Worm (Caenorhabditis elegans) whole organism, young adult: ENCODE measurements around the gene nspe-3.
A peak's percentile ranks its signal among the peaks of the same experiment; 100 is the strongest.

ENCODE experiments used
- F23B12.7 ChIP-seq: sonication (generic microtip); optimal IDR thresholded peaks from 2 replicates; lab custom pipeline; 2017; ENCODE audit warnings: missing genetic modification characterization, mild to moderate bottlenecking, missing compliant biosample characterization, antibody characterized with exemption, moderate library complexity; ENCODE audit not compliant: insufficient read depth
- F33H1.4 ChIP-seq: fragments of 200-800 bp; sonication (Bioruptor generic); IDR thresholded peaks from 2 replicates; pipeline ENCODE4 v1.3.6; 2022; ENCODE audit warnings: missing genetic modification reagents, missing genetic modification characterization, missing compliant biosample characterization
- F57A8.1 ChIP-seq: fragments of 200-800 bp; sonication (Bioruptor generic); optimal IDR thresholded peaks from 2 replicates; lab custom pipeline; 2018; ENCODE audit warnings: mild to moderate bottlenecking, missing genetic modification characterization, moderate library complexity, missing compliant biosample characterization
- K12H6.12 ChIP-seq: fragments of 200-800 bp; sonication (Bioruptor generic); optimal IDR thresholded peaks from 2 replicates; lab custom pipeline; 2018; ENCODE audit warnings: mild to moderate bottlenecking, missing genetic modification characterization, missing compliant biosample characterization
- T07F8.4 ChIP-seq: sonication (generic microtip); optimal IDR thresholded peaks from 2 replicates; lab custom pipeline; 2016; ENCODE audit warnings: mild to moderate bottlenecking, missing genetic modification characterization, moderate library complexity, missing compliant biosample characterization
- Y95B8A.8 ChIP-seq: fragments of 200-800 bp; sonication (Bioruptor generic); IDR thresholded peaks from 2 replicates; pipeline ENCODE4 v1.3.6; 2022; ENCODE audit warnings: missing genetic modification reagents, missing genetic modification characterization, missing compliant biosample characterization
- akir-1 ChIP-seq: fragments of 200-800 bp; sonication (Bioruptor generic); optimal IDR thresholded peaks from 2 replicates; lab custom pipeline; 2018; ENCODE audit warnings: mild to moderate bottlenecking, missing genetic modification characterization, moderate library complexity, missing compliant biosample characterization
- aptf-2 ChIP-seq: fragments of 200-800 bp; sonication (Bioruptor generic); conservative IDR thresholded peaks from 2 replicates; pipeline ENCODE4 v1.3.6; 2022; ENCODE audit warnings: missing genetic modification reagents, missing genetic modification characterization, missing compliant biosample characterization
- athp-1 ChIP-seq: sonication (generic microtip); optimal IDR thresholded peaks from 2 replicates; lab custom pipeline; 2017; ENCODE audit warnings: mild to moderate bottlenecking, missing genetic modification characterization, missing compliant biosample characterization
- attf-5 ChIP-seq: fragments of 200-800 bp; sonication (Bioruptor generic); optimal IDR thresholded peaks from 2 replicates; lab custom pipeline; 2018; ENCODE audit warnings: mild to moderate bottlenecking, missing genetic modification characterization, missing compliant biosample characterization
- cebp-2 ChIP-seq: fragments of 200-800 bp; sonication (Bioruptor generic); IDR thresholded peaks from 2 replicates; pipeline ENCODE4 v1.3.6; 2022; ENCODE audit warnings: missing genetic modification characterization, missing compliant biosample characterization
- ceh-100 ChIP-seq: fragments of 200-800 bp; sonication (Bioruptor generic); IDR thresholded peaks from 2 replicates; pipeline ENCODE4 v1.3.6; 2022; ENCODE audit warnings: missing genetic modification reagents, missing genetic modification characterization, missing compliant biosample characterization
- ceh-40 ChIP-seq: fragments of 200-800 bp; sonication (Bioruptor generic); IDR thresholded peaks from 2 replicates; pipeline ENCODE4 v1.3.6; 2022; ENCODE audit warnings: missing genetic modification characterization, missing compliant biosample characterization
- ceh-79 ChIP-seq: sonication (generic microtip); optimal IDR thresholded peaks from 2 replicates; lab custom pipeline; 2017; ENCODE audit warnings: mild to moderate bottlenecking, missing genetic modification characterization, missing compliant biosample characterization
- ceh-91 ChIP-seq: fragments of 200-800 bp; sonication (Bioruptor generic); IDR thresholded peaks from 2 replicates; pipeline ENCODE4 v1.3.6; 2022; ENCODE audit warnings: missing genetic modification reagents, missing genetic modification characterization, missing compliant biosample characterization
- dpl-1 ChIP-seq: fragments of 150-350 bp; optimal IDR thresholded peaks from 2 replicates; lab custom pipeline; 2014; ENCODE audit warnings: missing biosample characterization, missing genetic modification reagents, missing genetic modification characterization
- egrh-3 ChIP-seq: fragments of 200-800 bp; sonication (Bioruptor generic); IDR thresholded peaks from 2 replicates; pipeline ENCODE4 v1.3.6; 2022; ENCODE audit warnings: missing genetic modification reagents, missing genetic modification characterization, missing compliant biosample characterization
- hmg-1.2 ChIP-seq: fragments of 200-800 bp; sonication (Bioruptor generic); IDR thresholded peaks from 2 replicates; pipeline ENCODE4 v1.3.6; 2022; ENCODE audit warnings: missing genetic modification reagents, missing genetic modification characterization, missing compliant biosample characterization
- lag-1 ChIP-seq: fragments of 200-800 bp; sonication (Bioruptor generic); IDR thresholded peaks from 2 replicates; pipeline ENCODE4 v1.3.6; 2022; ENCODE audit warnings: missing genetic modification reagents, missing genetic modification characterization, missing compliant biosample characterization
- let-526 ChIP-seq: fragments of 200-800 bp; sonication (Bioruptor generic); IDR thresholded peaks from 2 replicates; pipeline ENCODE4 v1.3.6; 2022; ENCODE audit warnings: missing genetic modification reagents, missing genetic modification characterization, missing compliant biosample characterization
- lin-35 ChIP-seq, 3 experiments: fragments of 150-350 bp in 2 of 3; sonication (generic microtip) in 1 of 3; optimal IDR thresholded peaks; 2 replicates each; lab custom pipeline; 2014 to 2018; ENCODE audit warnings: missing biosample characterization in 3 of 3, missing genetic modification characterization in 3 of 3, missing genetic modification reagents in 3 of 3
- lir-1 ChIP-seq: fragments of 200-800 bp; sonication (Bioruptor generic); conservative IDR thresholded peaks from 2 replicates; pipeline ENCODE4 v1.3.6; 2022; ENCODE audit warnings: missing genetic modification reagents, missing genetic modification characterization, missing compliant biosample characterization
- madf-10 ChIP-seq: sonication (generic microtip); optimal IDR thresholded peaks from 2 replicates; lab custom pipeline; 2016; ENCODE audit warnings: mild to moderate bottlenecking, missing genetic modification characterization, missing compliant biosample characterization
- mxl-1 ChIP-seq: sonication (generic microtip); optimal IDR thresholded peaks from 2 replicates; lab custom pipeline; 2016; ENCODE audit warnings: missing genetic modification characterization, missing compliant biosample characterization
- nhr-179 ChIP-seq: sonication (generic microtip); optimal IDR thresholded peaks from 2 replicates; lab custom pipeline; 2016; ENCODE audit warnings: mild to moderate bottlenecking, missing genetic modification characterization, missing compliant biosample characterization
- nhr-90 ChIP-seq: sonication (generic microtip); optimal IDR thresholded peaks from 2 replicates; lab custom pipeline; 2016; ENCODE audit warnings: missing genotype, mild to moderate bottlenecking, missing genetic modification characterization, missing compliant biosample characterization
- pha-4 ChIP-seq: fragments of 150-350 bp; sonication (generic microtip); optimal IDR thresholded peaks from 2 replicates; lab custom pipeline; 2014; ENCODE audit warnings: missing biosample characterization, missing genetic modification reagents, missing genetic modification characterization
- repo-1 ChIP-seq: sonication (generic microtip); optimal IDR thresholded peaks from 2 replicates; lab custom pipeline; 2017; ENCODE audit warnings: mild to moderate bottlenecking, missing genetic modification characterization, missing compliant biosample characterization
- sea-2 ChIP-seq: fragments of 200-800 bp; sonication (Bioruptor generic); IDR thresholded peaks from 2 replicates; pipeline ENCODE4 v1.3.6; 2022; ENCODE audit warnings: missing genetic modification characterization, missing compliant biosample characterization
- snpc-1.3 ChIP-seq: sonication (generic microtip); optimal IDR thresholded peaks from 2 replicates; lab custom pipeline; 2017; ENCODE audit warnings: missing genetic modification characterization, mild to moderate bottlenecking, missing compliant biosample characterization, antibody characterized with exemption, moderate library complexity, missing genotype, missing genetic modification reagents; ENCODE audit not compliant: insufficient read depth
- snpc-3.4 ChIP-seq: sonication (generic microtip); optimal IDR thresholded peaks from 2 replicates; lab custom pipeline; 2017; ENCODE audit warnings: missing genetic modification characterization, mild to moderate bottlenecking, missing compliant biosample characterization, antibody characterized with exemption, moderate library complexity, missing genotype, missing genetic modification reagents
- snpc-4 ChIP-seq, 5 experiments: fragments of 150-350 bp in 1 of 5; sonication (generic microtip) in 4 of 5; optimal IDR thresholded peaks; 2 replicates each; lab custom pipeline; 2014 to 2018; ENCODE audit warnings: missing genetic modification characterization in 5 of 5, missing biosample characterization in 3 of 5, antibody characterized with exemption in 2 of 5, mild to moderate bottlenecking in 2 of 5, missing compliant biosample characterization in 2 of 5, missing genotype in 2 of 5, moderate library complexity in 2 of 5, missing genetic modification reagents in 1 of 5
- sptf-2 ChIP-seq: fragments of 200-800 bp; sonication (Bioruptor generic); optimal IDR thresholded peaks from 2 replicates; lab custom pipeline; 2018; ENCODE audit warnings: mild to moderate bottlenecking, missing genetic modification characterization, missing compliant biosample characterization
- zfh-2 ChIP-seq: fragments of 200-800 bp; sonication (Bioruptor generic); conservative IDR thresholded peaks from 2 replicates; pipeline ENCODE4 v1.3.6; 2022; ENCODE audit warnings: missing genetic modification reagents, missing genetic modification characterization, missing compliant biosample characterization

nspe-3 gene

DNA sequence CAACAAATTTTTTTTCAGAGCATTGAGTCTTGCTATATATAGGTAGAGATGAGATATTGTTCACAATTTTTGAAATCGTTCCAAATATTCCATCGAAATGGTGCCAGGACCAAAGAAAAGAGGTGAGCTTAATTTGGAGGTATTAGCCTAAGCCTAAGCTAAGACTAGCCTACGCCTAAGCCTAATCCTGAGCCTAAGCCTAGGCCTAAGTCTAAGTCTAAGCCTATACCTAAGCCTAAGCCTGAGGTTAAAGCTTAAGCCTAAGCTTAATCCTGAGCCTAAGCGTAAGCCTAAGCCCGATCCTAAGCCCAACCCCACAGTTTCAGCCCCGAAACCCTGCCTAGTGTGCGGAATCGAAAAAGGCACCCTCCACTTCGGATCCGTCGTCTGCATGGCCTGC lies 18.9 kb downstream of the nspe-3 start, which contains the start of gene nhr-234:
Gene nhr-234 (plus strand): TSS at position 77 of the 400 bp plus-strand sequence.
- TF ChIP-seq K12H6.12 (no peak), snpc-1.3 (tag; lab: Kevin White, UChicago) (no peak), dpl-1 (GFP tag; lab: Kevin White, UChicago) (no peak), lag-1 (no peak), Y95B8A.8 (GFP tag; lab: Robert Waterston, UW) (no peak), sptf-2 (GFP tag; lab: Kevin White, UChicago) (no peak), cebp-2 (GFP tag; lab: Robert Waterston, UW) (no peak), F23B12.7 (tag; lab: Kevin White, UChicago) (no peak), snpc-4 (GFP tag; optimal IDR thresholded peaks at IDR 0.05; lab: Kevin White, UChicago) (no peak), snpc-4 (tag; optimal IDR thresholded peaks at IDR 0.05; lab: Kevin White, UChicago) (no peak), zfh-2 (no peak), repo-1 (no peak), ceh-40 (no peak), pha-4 (no peak), athp-1 (tag; lab: Kevin White, UChicago) (no peak)

ce11 chrII:12640370-12640769 lies 22.7 kb downstream of the nspe-3 start, which contains the start of gene nhr-235:
Gene nhr-235 (plus strand): TSS chrII:12640670.
- TF ChIP-seq let-526 (no peak), sea-2 (no peak), madf-10 (tag; lab: Kevin White, UChicago) (no peak), aptf-2 (GFP tag; lab: Robert Waterston, UW) (no peak), attf-5 (GFP tag; lab: Kevin White, UChicago) (no peak), athp-1 (tag; lab: Kevin White, UChicago) (no peak), lir-1 (GFP tag; lab: Robert Waterston, UW) (no peak), hmg-1.2 (GFP tag; lab: Robert Waterston, UW) (no peak), ceh-100 (GFP tag; lab: Robert Waterston, UW) (no peak), nhr-90 (tag; lab: Kevin White, UChicago) (no peak), mxl-1 (no peak), F57A8.1 (GFP tag; lab: Kevin White, UChicago) (no peak), nhr-179 (tag; lab: Kevin White, UChicago) (no peak), F33H1.4 (GFP tag; lab: Robert Waterston, UW) (no peak)
- TF ChIP-seq, all 124 proteins: peak for 0

- TF ChIP-seq F33H1.4 (GFP tag; lab: Robert Waterston, UW), result peak; percentile 28; the same call in 1 of the 2 replicates
Observed at ce11 chrII:12651208-12651607, 33.5 kb downstream of the nspe-3 start.

- TF ChIP-seq snpc-3.4 (no peak), lin-35 (GFP tag; optimal IDR thresholded peaks at IDR 0.05; lab: Kevin White, UChicago) (no peak), lir-1 (GFP tag; lab: Robert Waterston, UW) (no peak), ceh-79 (tag; lab: Kevin White, UChicago) (no peak), egrh-3 (GFP tag; lab: Robert Waterston, UW) (no peak), T07F8.4 (tag; lab: Kevin White, UChicago) (no peak), ceh-91 (GFP tag; lab: Robert Waterston, UW) (no peak), mxl-1 (no peak), cebp-2 (GFP tag; lab: Robert Waterston, UW) (no peak), Y95B8A.8 (GFP tag; lab: Robert Waterston, UW) (no peak), akir-1 (GFP tag; lab: Kevin White, UChicago) (no peak)
- TF ChIP-seq, all 124 proteins: peak for 0
Observed at ce11 chrII:12654447-12654846, 36.8 kb downstream of the nspe-3 start, which contains the start of gene rgs-4. Gene rgs-4 (plus strand): TSS chrII:12654747.
